Fruit fly (Drosophila melanogaster) ovary, adult (tissue): ENCODE data around the gene Dip-C.
A peak's percentile ranks its signal among the peaks of the same experiment; 100 is the strongest.

Experiments used
- CG17801 ChIP-seq: fragments of 200-800 bp; optimal IDR thresholded peaks from 2 replicates; lab custom pipeline; 2019; ENCODE audit warnings: missing biosample characterization, mild to moderate bottlenecking, missing genetic modification characterization, moderate library complexity; ENCODE audit not compliant: partially characterized antibody

The Dip-C gene

dm6 chr3R:12382563-12382962, 31.0 kb downstream of the Dip-C start, which contains the start of gene CG10035:
CG10035 (minus strand) TSS chr3R:12382691.
- no peak for TF ChIP-seq CG17801

- no peak for TF ChIP-seq CG17801
These were observed 32.3 kb downstream of the Dip-C start for dm6 chr3R:12381130-12381700.

- no peak for TF ChIP-seq CG17801
These were observed 33.9 kb downstream of the Dip-C start, which contains the start of gene GstD8 for dm6 chr3R:12379708-12380107. GstD8 (plus strand) TSS chr3R:12380008.

- TF ChIP-seq CG17801 = no peak
These were observed 34.3 kb downstream of the Dip-C start for dm6 chr3R:12379249-12379648.

dm6 chr3R:12378200-12378599, 35.4 kb downstream of the Dip-C start, which contains the start of gene GstD7:
GstD7 (plus strand) TSS chr3R:12378500.
- no peak for TF ChIP-seq CG17801

- no peak for TF ChIP-seq CG17801
These were observed 36.7 kb downstream of the Dip-C start, which contains the start of gene GstD6 for dm6 chr3R:12376828-12377227. GstD6 (plus strand) TSS chr3R:12377128.

- TF ChIP-seq CG17801 = no peak
These were observed 38.2 kb downstream of the Dip-C start, which contains the start of gene GstD5 for dm6 chr3R:12375258-12375783. GstD5 (plus strand) TSS chr3R:12375733.

- TF ChIP-seq CG17801 = no peak
These were observed 39.8 kb downstream of the Dip-C start, which contains the start of gene GstD4 for dm6 chr3R:12373800-12374199. GstD4 (plus strand) TSS chr3R:12374100.

DNA sequence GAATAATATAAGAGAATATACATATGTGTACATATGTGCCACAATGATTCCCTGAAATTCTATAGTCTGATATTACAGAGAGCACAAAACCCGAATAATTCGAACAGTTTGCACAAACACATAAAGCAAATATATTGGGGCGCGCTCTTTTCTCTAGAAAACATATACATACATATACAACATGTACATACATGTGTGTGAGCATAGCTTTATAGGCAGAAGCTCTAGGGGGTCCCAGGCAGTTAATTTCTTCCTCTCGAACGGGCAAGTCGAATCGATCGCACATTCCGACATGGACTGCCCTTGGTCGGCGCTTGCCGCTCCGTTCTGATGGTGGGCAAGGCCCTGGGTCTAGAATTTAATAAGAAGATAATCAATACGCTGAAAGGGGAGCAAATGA, 40.8 kb downstream of the Dip-C start, which contains the start of gene GstD3:
GstD3 (plus strand) TSS at position 269 of the 400 bp plus-strand sequence.
- no peak for TF ChIP-seq CG17801

- peak; percentile 10 for TF ChIP-seq CG17801
These were observed 41.9 kb downstream of the Dip-C start, which contains the start of gene GstD2 for dm6 chr3R:12371671-12372070. GstD2 (plus strand) TSS chr3R:12371971.

dm6 chr3R:12370643-12370995, 42.9 kb downstream of the Dip-C start:
- TF ChIP-seq CG17801 = no peak

DNA sequence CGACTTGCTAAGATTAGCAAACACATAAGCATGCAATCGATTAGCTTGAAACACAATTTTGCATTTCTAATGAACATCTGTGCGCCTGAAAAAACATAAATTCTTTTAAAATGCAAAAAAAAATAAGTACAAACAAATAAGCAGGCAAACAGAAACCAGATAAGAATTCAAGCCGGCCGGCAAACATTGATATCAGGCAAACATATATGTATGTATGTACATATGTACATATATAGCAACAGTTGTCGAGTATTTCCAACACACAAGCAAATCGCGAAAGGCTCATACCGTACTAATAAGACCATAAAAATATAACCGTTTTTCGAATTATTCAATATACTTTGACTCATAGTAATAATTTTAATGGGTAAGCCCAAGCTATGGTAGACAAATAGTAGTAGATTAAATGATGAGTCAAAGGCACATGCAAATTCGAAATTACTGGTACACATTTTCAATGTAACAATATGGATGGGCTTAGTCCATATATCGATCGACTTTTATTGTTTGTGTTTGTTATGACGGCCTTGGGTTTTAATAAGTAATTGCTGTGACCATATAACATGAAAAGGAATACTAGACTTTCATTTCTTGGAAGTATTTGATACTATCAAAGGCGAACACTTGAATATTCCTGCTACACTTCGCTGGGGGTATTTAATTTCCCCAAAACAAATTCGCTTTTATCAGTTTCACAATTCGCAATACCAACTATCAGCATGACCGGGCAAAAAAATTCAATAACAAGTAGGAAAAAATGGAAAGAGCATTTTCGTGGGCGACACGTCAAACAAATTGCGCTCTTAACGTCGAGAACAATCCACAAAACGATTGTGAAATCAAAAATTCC, 43.5 kb downstream of the Dip-C start:
- TF ChIP-seq CG17801 = no peak

- TF ChIP-seq CG17801 = peak; percentile 74
These were observed 44.3 kb downstream of the Dip-C start, which contains the start of gene GstD1 for dm6 chr3R:12369135-12369792. GstD1 (minus strand) TSS chr3R:12369268.

DNA sequence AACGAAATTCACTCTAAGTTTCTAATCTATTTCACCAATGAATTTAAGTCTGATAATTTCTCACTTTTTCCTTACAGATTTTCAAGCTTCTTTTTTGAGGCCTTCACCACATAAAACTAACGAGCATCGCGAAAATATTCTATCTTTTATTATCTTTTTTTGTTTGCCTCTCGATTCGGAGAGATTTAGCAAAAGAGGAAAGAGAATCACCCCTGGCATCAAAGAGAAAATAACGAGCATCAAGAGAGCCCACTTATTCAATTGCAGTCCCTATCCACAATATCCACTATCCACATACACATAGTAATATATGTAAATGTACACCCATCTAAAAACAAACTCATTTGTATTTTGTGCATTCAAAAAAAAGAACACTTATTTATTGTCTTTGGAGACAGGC, 46.1 kb downstream of the Dip-C start, which contains the start of gene GstD9:
GstD9 (minus strand) TSS at position 101 of the 400 bp plus-strand sequence.
- TF ChIP-seq CG17801 = no peak

dm6 chr3R:12365887-12366286, 47.7 kb downstream of the Dip-C start:
- TF ChIP-seq CG17801 = no peak

dm6 chr3R:12365264-12365840, 48.2 kb downstream of the Dip-C start, which contains the start of gene GstD10:
GstD10 (minus strand) TSS chr3R:12365735.
- TF ChIP-seq CG17801 = no peak
